Fruit fly (Drosophila melanogaster): ENCODE measurements around the gene ss.
A peak's percentile ranks its signal among the peaks of the same experiment; 100 is the strongest.

Gene ss

dm6 chr3R:16403023-16403733 lies at the start of gene ss:
Gene ss (minus strand): TSS chr3R:16403690.
- no peak for TF ChIP-seq CG17801 (GFP tag; optimal IDR thresholded peaks at IDR 0.05; ENCODE audit: partially characterized antibody)

- peak; percentile 39 for TF ChIP-seq CG17801 (GFP tag; optimal IDR thresholded peaks at IDR 0.05; ENCODE audit: partially characterized antibody)
These were observed 49.6 kb upstream of the ss start for dm6 chr3R:16452954-16453587.

- TF ChIP-seq CG17801 (GFP tag; optimal IDR thresholded peaks at IDR 0.05; ENCODE audit: partially characterized antibody): peak; percentile 95
These were observed 45.9 kb upstream of the ss start for dm6 chr3R:16449187-16449973.

- TF ChIP-seq CG17801 (GFP tag; optimal IDR thresholded peaks at IDR 0.05; ENCODE audit: partially characterized antibody): peak; percentile 15
These were observed 45.1 kb upstream of the ss start for dm6 chr3R:16448378-16449134.

- TF ChIP-seq CG17801 (GFP tag; optimal IDR thresholded peaks at IDR 0.05; ENCODE audit: partially characterized antibody): no peak
These were observed 44.1 kb upstream of the ss start for dm6 chr3R:16447448-16448045.

dm6 chr3R:16446836-16447235 lies 43.3 kb upstream of the ss start:
- TF ChIP-seq CG17801 (GFP tag; optimal IDR thresholded peaks at IDR 0.05; ENCODE audit: partially characterized antibody): no peak

- peak; percentile 87 for TF ChIP-seq CG17801 (GFP tag; optimal IDR thresholded peaks at IDR 0.05; ENCODE audit: partially characterized antibody)
These were observed 39.4 kb upstream of the ss start, which contains the start of the genes Ttc1 and CG14882 for dm6 chr3R:16442937-16443336. Gene Ttc1 (minus strand): TSS chr3R:16443007. Gene CG14882 (plus strand): TSS chr3R:16443207.

- TF ChIP-seq CG17801 (GFP tag; optimal IDR thresholded peaks at IDR 0.05; ENCODE audit: partially characterized antibody): peak; percentile 61
These were observed 38.0 kb upstream of the ss start, which contains the start of gene ema for dm6 chr3R:16441367-16441923. Gene ema (minus strand): TSS chr3R:16441661.

dm6 chr3R:16436374-16437037 lies 33.0 kb upstream of the ss start, which contains the start of gene mRpS33:
Gene mRpS33 (minus strand): TSS chr3R:16436597.
- TF ChIP-seq CG17801 (GFP tag; optimal IDR thresholded peaks at IDR 0.05; ENCODE audit: partially characterized antibody): no peak

- no peak for TF ChIP-seq CG17801 (GFP tag; optimal IDR thresholded peaks at IDR 0.05; ENCODE audit: partially characterized antibody)
These were observed 31.1 kb upstream of the ss start, which contains the start of gene CG14881 for dm6 chr3R:16434599-16434998. Gene CG14881 (plus strand): TSS chr3R:16434899.

dm6 chr3R:16432665-16433065 lies 29.2 kb upstream of the ss start, which contains the start of gene Fntb:
Gene Fntb (plus strand): TSS chr3R:16432998.
- peak; percentile 79 for TF ChIP-seq CG17801 (GFP tag; optimal IDR thresholded peaks at IDR 0.05; ENCODE audit: partially characterized antibody)

- peak; percentile 25 for TF ChIP-seq CG17801 (GFP tag; optimal IDR thresholded peaks at IDR 0.05; ENCODE audit: partially characterized antibody)
These were observed 28.2 kb upstream of the ss start for dm6 chr3R:16431707-16432106.

- no peak for TF ChIP-seq CG17801 (GFP tag; optimal IDR thresholded peaks at IDR 0.05; ENCODE audit: partially characterized antibody)
These were observed 26.9 kb upstream of the ss start, which contains the start of gene CG31279 for dm6 chr3R:16430381-16430780. Gene CG31279 (plus strand): TSS chr3R:16430681.
